Fruit fly (Drosophila melanogaster): ENCODE results near the gene CG31098.

Gene CG31098

DNA sequence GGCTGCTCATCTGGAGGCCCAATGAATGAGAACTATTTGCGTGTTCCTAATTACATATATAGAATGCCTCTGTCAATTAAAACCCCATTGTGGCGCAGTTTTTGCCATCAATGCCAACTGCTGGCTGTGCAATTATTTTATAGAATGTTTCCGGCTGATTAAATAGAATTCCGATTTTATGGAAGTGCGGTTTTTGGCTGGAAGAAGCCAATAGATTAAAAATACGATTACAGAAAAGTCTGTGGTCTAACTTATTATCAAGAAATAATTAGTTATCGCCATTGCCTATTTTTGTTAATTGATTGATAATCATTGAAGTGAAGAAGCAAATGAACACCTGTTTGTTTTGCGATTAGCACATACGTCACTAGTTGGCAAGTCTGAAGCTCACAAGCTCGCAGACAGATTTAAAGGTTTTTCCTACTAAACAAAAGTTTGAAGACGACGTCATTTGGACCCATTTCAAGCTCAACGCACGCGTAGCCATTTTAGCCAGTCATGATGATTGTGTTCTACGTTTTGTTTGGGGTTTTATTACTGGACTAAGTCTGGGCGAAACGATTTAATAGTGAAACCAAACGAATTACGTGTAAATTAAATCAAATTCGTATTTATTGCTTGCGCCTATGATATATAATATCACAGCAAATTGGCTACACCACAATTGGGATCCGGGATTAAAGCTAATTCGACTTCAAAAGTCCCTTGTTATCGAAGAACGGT lies 13.2 kb upstream of the CG31098 start:
- no peak for TF ChIP-seq CG8478 (optimal IDR thresholded peaks at IDR 0.05)
- no peak for TF ChIP-seq CTCF (optimal IDR thresholded peaks at IDR 0.05)

dm6 chr3R:25303857-25304440 lies 11.2 kb upstream of the CG31098 start, which contains the start of gene CG31436:
TSS of gene CG31436 (plus strand) at chr3R:25304137.
- no peak for TF ChIP-seq CG8478 (optimal IDR thresholded peaks at IDR 0.05)
- TF ChIP-seq CTCF (optimal IDR thresholded peaks at IDR 0.05): no peak

dm6 chr3R:25302239-25302638 lies 9.5 kb upstream of the CG31098 start, which contains the start of gene CG31370:
TSS of gene CG31370 (plus strand) at chr3R:25302464.
- TF ChIP-seq CTCF (optimal IDR thresholded peaks at IDR 0.05) (no peak), CG8478 (optimal IDR thresholded peaks at IDR 0.05) (no peak)

DNA sequence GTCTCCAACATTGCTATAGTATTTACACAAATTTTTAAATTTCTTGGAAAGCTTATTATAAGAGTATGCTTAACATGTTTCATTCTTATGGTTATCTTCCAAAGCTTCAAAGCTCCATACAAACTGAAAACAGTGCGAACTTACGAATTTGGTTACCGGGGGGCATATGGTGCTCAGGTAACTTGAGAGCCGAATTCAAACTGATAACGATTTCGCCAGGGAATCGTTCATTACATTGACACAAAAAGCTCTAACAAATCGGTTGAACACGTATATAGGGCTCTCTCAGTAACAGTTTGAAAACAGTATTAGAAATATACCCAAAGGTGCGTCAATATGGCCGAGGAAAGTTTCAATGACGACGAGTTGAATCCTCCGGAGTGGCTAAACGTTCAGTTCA lies 7.8 kb upstream of the CG31098 start, which contains the start of gene CG13659:
Gene CG13659, plus strand, starts transcription at position 317 of the 400 bp plus-strand sequence.
- TF ChIP-seq CTCF (optimal IDR thresholded peaks at IDR 0.05): no peak
- TF ChIP-seq CG8478 (optimal IDR thresholded peaks at IDR 0.05): no peak

- TF ChIP-seq CTCF (optimal IDR thresholded peaks at IDR 0.05) (no peak), CG8478 (optimal IDR thresholded peaks at IDR 0.05) (no peak)
Observed at dm6 chr3R:25299507-25299964, 6.8 kb upstream of the CG31098 start, which contains the start of gene CG31288. TSS of gene CG31288 (minus strand) at chr3R:25299557.

dm6 chr3R:25297678-25298077 lies 4.9 kb upstream of the CG31098 start, which contains the start of gene CG31097:
TSS of gene CG31097 (minus strand) at chr3R:25297778.
- no peak for TF ChIP-seq CTCF (optimal IDR thresholded peaks at IDR 0.05)
- no peak for TF ChIP-seq CG8478 (optimal IDR thresholded peaks at IDR 0.05)

DNA sequence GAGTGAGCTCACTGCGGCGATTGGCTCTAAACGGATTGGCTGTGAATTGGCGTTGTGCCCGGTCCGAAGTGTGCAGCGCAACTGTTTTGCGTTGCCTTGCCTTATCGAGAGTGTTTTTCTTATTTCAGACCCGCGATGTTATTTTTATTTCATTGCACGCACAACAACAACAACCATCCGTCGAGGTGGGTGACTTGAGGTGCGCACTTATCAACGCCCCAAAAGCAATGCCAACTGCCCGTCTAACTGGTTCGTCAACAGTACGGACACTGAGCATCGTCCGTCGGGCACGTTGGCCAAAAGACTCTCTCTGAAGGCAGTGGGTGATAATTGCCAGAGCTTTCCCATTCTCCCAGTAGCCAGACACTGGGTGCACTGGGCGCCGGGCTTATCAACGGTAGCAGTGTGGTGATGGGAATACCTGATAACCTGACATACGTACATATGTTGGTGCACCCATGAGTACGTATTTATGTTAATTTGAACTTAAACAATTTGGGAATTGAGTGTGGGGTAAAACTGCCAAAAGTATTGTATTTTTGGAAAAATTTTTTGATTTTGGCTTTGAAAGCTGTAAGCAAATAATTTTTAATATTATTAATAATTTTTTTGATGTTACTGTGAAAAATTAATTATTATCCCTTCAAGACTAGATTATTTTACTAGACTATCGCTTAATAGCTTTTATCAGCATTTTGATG lies 2.7 kb upstream of the CG31098 start, which contains the start of gene CG31102:
Gene CG31102, minus strand, starts transcription at position 275 of the 701 bp plus-strand sequence.
- TF ChIP-seq CTCF (optimal IDR thresholded peaks at IDR 0.05) (no peak), CG8478 (optimal IDR thresholded peaks at IDR 0.05) (no peak)

DNA sequence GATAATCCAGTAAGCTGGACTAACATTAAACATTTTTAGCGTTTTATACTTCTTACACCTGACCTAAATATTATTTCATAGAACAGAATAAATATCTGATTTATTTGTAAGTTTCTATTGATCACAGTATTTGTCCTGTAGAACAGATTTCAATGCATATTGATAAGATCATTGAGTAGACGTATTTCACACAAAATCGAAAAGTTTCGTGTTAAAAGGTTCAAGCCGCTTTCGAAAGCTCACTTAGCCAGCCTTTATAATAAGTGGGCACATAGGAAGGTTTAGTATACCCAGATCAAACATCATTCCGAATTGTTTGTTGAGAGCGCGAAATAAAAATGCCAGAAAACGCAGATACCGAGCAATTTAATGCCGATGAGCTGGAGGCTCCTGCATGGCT lies 3.2 kb downstream of the CG31098 start, which contains the start of gene CG11893:
Gene CG11893, plus strand, starts transcription at position 301 of the 400 bp plus-strand sequence.
- TF ChIP-seq CTCF (optimal IDR thresholded peaks at IDR 0.05) (no peak), CG8478 (optimal IDR thresholded peaks at IDR 0.05) (no peak)

DNA sequence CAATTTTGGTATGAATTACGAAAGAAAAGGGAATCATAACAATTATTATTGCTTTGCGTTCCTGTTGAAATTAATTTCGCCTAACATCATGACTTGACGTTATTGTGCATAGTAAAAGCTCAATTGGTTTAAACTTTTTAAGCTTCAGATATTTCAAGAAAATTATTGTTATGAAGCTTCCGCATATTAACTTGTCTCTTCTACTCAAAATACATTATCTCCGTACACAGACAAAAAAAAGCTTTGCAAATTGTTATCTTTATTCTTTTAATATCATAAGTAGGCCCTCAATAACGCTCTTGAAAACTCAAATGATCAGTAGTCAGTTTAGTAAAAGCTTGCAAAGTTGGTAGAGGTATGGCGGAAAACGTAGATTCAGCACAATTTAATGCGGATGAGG lies 5.6 kb downstream of the CG31098 start, which contains the start of gene CG13658:
Gene CG13658, plus strand, starts transcription at position 347 of the 400 bp plus-strand sequence.
- TF ChIP-seq CTCF (optimal IDR thresholded peaks at IDR 0.05): no peak
- TF ChIP-seq CG8478 (optimal IDR thresholded peaks at IDR 0.05): no peak

- no peak for TF ChIP-seq CTCF (optimal IDR thresholded peaks at IDR 0.05)
Observed at dm6 chr3R:25285173-25285572, 7.6 kb downstream of the CG31098 start, which contains the start of gene CG31104. TSS of gene CG31104 (plus strand) at chr3R:25285473.

DNA sequence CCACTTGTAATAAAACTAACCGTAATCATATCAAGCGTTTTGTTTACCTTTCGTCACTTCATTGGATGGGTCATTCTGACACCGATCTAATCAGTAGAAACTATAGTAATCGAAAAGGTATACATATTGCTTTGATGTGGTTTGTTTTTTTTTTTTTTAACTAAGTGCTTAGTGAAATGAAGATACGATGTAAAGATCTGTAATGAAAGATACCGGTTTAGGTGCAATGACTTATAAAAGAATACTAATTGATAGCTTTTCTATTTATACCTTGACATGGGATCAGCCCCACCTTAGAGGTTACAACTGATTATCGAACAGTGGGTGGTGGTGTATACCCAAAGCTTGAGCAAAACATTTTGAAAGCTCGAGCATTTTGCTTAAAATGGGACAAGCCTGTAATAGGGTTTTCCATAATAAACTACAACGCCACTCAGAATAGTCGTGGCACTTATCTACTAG lies 9.5 kb downstream of the CG31098 start, which contains the start of gene CG31300:
Gene CG31300, plus strand, starts transcription at position 412 of the 462 bp plus-strand sequence.
- TF ChIP-seq CTCF (optimal IDR thresholded peaks at IDR 0.05): no peak
- TF ChIP-seq CG8478 (optimal IDR thresholded peaks at IDR 0.05): no peak

dm6 chr3R:25281165-25281564 lies 11.6 kb downstream of the CG31098 start, which contains the start of gene CG11892:
TSS of gene CG11892 (plus strand) at chr3R:25281548.
- TF ChIP-seq CG8478 (optimal IDR thresholded peaks at IDR 0.05) (no peak), CTCF (optimal IDR thresholded peaks at IDR 0.05) (no peak)

dm6 chr3R:25279796-25280350 lies 12.9 kb downstream of the CG31098 start, which contains the start of gene CG10514:
TSS of gene CG10514 (minus strand) at chr3R:25279846.
- TF ChIP-seq CTCF (optimal IDR thresholded peaks at IDR 0.05): no peak
- no peak for TF ChIP-seq CG8478 (optimal IDR thresholded peaks at IDR 0.05)

dm6 chr3R:25277112-25277511 lies 15.7 kb downstream of the CG31098 start, which contains the start of gene CG10513:
TSS of gene CG10513 (minus strand) at chr3R:25277212.
- no peak for TF ChIP-seq CTCF (optimal IDR thresholded peaks at IDR 0.05)
- TF ChIP-seq CG8478 (optimal IDR thresholded peaks at IDR 0.05): no peak
